Fruit fly (Drosophila melanogaster): ENCODE results near the gene Dpck.

Dpck gene

DNA sequence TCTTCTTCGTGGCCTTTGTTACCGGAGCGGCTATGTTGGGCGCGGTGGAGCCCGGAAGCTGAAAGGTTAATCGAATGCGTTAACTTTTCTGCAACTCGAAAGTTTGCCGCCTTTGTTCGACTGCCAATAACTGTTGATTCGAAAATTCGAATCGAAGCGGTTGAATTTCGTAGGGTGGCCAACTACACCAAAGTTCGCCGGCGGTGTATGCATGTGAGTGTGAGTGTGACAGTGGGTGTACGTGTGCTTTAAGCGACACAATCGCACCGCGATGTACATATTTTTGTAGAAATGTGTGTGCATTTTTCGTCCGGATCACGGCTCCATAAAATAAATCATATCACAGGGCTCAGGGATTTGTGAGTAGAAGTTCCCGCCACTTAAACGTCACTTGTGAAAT lies 3.5 kb downstream of the Dpck start (continued):
- TF ChIP-seq shn (GFP tag; optimal IDR thresholded peaks at IDR 0.05) = no peak
- TF ChIP-seq pzg (GFP tag; optimal IDR thresholded peaks at IDR 0.05) = peak; percentile 39
- TF ChIP-seq CG16863 (GFP tag; optimal IDR thresholded peaks at IDR 0.05) = no peak
- TF ChIP-seq pum (GFP tag; optimal IDR thresholded peaks at IDR 0.05) = no peak
- 0 out of 3 replicates have a peak, but pooled peaks have one; percentile 27 for TF ChIP-seq row (GFP tag; IDR thresholded peaks at IDR 0.05)
- TF ChIP-seq CG32767 (GFP tag; IDR thresholded peaks at IDR 0.05) = peak; percentile 41; the same call in 1 of the 2 replicates
- no peak for TF ChIP-seq CG7372 (GFP tag; IDR thresholded peaks at IDR 0.05)
- peak; percentile 8 for TF ChIP-seq CG12659 (GFP tag; optimal IDR thresholded peaks at IDR 0.05)
- TF ChIP-seq Adf1 (GFP tag; IDR thresholded peaks at IDR 0.05) = no peak
- no peak for TF ChIP-seq CG16813 (GFP tag; IDR thresholded peaks at IDR 0.05; ENCODE audit: partially characterized antibody)
- TF ChIP-seq Rfx (GFP tag; IDR thresholded peaks at IDR 0.05) = 0 out of 2 replicates have a peak, but pooled peaks have one; percentile 33
- no peak for TF ChIP-seq Optix (GFP tag; IDR thresholded peaks at IDR 0.05)
- TF ChIP-seq tio (GFP tag; optimal IDR thresholded peaks at IDR 0.05) = no peak
- TF ChIP-seq CG2678 (tag; optimal IDR thresholded peaks at IDR 0.05) = no peak
- no peak for TF ChIP-seq crol (GFP tag; IDR thresholded peaks at IDR 0.05)
- peak; percentile 80 for TF ChIP-seq Myb (GFP tag; optimal IDR thresholded peaks at IDR 0.05)
- no peak for TF ChIP-seq CG18262 (tag; optimal IDR thresholded peaks at IDR 0.05)
- no peak for TF ChIP-seq tgo (GFP tag; IDR thresholded peaks at IDR 0.05)
- peak; percentile 24 for TF ChIP-seq CG4617 (GFP tag; optimal IDR thresholded peaks at IDR 0.05; ENCODE audit: borderline replicate concordance)
- no peak for TF ChIP-seq en (GFP tag; optimal IDR thresholded peaks at IDR 0.05)
- no peak for TF ChIP-seq Abd-B (GFP tag; optimal IDR thresholded peaks at IDR 0.05)
- peak; percentile 28 for TF ChIP-seq CG4707 (GFP tag; optimal IDR thresholded peaks at IDR 0.05)
- TF ChIP-seq CG3995 (GFP tag; optimal IDR thresholded peaks at IDR 0.05) = peak; percentile 67
- no peak for TF ChIP-seq pho (GFP tag; optimal IDR thresholded peaks at IDR 0.05)
- TF ChIP-seq CG15601 (tag; optimal IDR thresholded peaks at IDR 0.05) = no peak
- no peak for TF ChIP-seq maf-S (GFP tag; optimal IDR thresholded peaks at IDR 0.05)
- no peak for TF ChIP-seq Ptx1 (GFP tag; IDR thresholded peaks at IDR 0.05)
- TF ChIP-seq nom (GFP tag; optimal IDR thresholded peaks at IDR 0.05) = peak; percentile 34
- TF ChIP-seq Opbp (GFP tag; IDR thresholded peaks at IDR 0.05; ENCODE audit: partially characterized antibody) = 0 out of 3 replicates have a peak, but pooled peaks have one; percentile 3
- no peak for TF ChIP-seq cato (GFP tag; optimal IDR thresholded peaks at IDR 0.05; ENCODE audit: borderline replicate concordance)
- no peak for TF ChIP-seq inv (GFP tag; IDR thresholded peaks at IDR 0.05; ENCODE audit: partially characterized antibody)
- no peak for TF ChIP-seq wek (GFP tag; optimal IDR thresholded peaks at IDR 0.05)
- no peak for TF ChIP-seq CG11085 (GFP tag; IDR thresholded peaks at IDR 0.05)
- no peak for TF ChIP-seq CG14441 (GFP tag; IDR thresholded peaks at IDR 0.05)
- TF ChIP-seq CG9609 (GFP tag; optimal IDR thresholded peaks at IDR 0.05) = no peak
- TF ChIP-seq Spps (tag; optimal IDR thresholded peaks at IDR 0.05) = no peak
- no peak for TF ChIP-seq vfl (GFP tag; optimal IDR thresholded peaks at IDR 0.05)
- TF ChIP-seq Mad (GFP tag; optimal IDR thresholded peaks at IDR 0.05) = no peak
- TF ChIP-seq usp (GFP tag; optimal IDR thresholded peaks at IDR 0.05) = no peak
- TF ChIP-seq CG10565 (GFP tag; optimal IDR thresholded peaks at IDR 0.05) = no peak
- TF ChIP-seq ranshi (GFP tag; IDR thresholded peaks at IDR 0.05) = peak; percentile 39; the same call in 1 of the 2 replicates
- no peak for TF ChIP-seq ems (GFP tag; optimal IDR thresholded peaks at IDR 0.05)
- TF ChIP-seq scrt (GFP tag; optimal IDR thresholded peaks at IDR 0.05) = peak; percentile 21
- TF ChIP-seq CrebB (tag; optimal IDR thresholded peaks at IDR 0.05) = peak; percentile 0
- no peak for TF ChIP-seq CG7963 (GFP tag; IDR thresholded peaks at IDR 0.05; ENCODE audit: partially characterized antibody)
- no peak for TF ChIP-seq HLH3B (GFP tag; IDR thresholded peaks at IDR 0.05)
- TF ChIP-seq ind (GFP tag; optimal IDR thresholded peaks at IDR 0.05) = no peak
- TF ChIP-seq sob (GFP tag; IDR thresholded peaks at IDR 0.05) = 0 out of 2 replicates have a peak, but pooled peaks have one; percentile 22
- no peak for TF ChIP-seq CG1024 (GFP tag; IDR thresholded peaks at IDR 0.05)
- no peak for TF ChIP-seq Fer3 (tag; optimal IDR thresholded peaks at IDR 0.05)
- peak; percentile 4 for TF ChIP-seq YL-1 (GFP tag; optimal IDR thresholded peaks at IDR 0.05)

All from whole organism, embryonic.